Worm (Caenorhabditis elegans): ENCODE data around the gene clp-2.

The clp-2 gene

DNA sequence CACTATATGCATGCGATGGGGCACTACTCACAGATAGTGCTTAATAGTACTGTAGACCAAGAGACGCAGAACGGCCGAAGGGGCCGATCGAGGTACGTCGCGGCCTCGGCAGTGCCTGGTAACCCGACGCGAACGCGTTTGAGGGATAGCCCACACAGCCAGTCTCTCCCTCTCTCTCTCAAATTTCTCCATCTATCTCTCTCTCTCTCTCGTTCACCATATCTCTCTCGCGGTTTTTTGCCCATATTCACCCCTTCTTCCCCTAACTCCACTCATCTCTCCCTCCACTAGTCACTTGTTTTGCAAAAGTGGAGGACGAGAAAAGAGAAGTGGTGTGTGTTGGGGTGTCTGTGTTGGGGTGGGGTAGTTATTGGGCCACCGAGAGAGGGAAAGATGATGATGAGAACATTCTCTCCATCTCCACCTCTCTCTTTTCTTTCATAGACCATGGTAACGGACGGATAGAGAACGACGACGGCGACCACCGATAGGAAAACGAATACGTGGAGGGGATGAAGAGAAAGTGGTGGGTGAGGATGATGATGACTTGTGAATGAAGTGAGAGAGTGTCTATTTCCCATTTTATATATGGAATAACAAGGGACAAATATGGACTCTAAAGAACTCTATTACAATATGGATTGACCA is 36.9 kb downstream of the clp-2 start:
- TF ChIP-seq hnd-1 (tag; optimal IDR thresholded peaks at IDR 0.05), result no peak
- no peak for TF ChIP-seq tbx-11 (GFP tag; IDR thresholded peaks at IDR 0.05)
- TF ChIP-seq B0310.2 (tag; optimal IDR thresholded peaks at IDR 0.05), result no peak
- peak; percentile 83 for TF ChIP-seq F13C5.2 (tag; optimal IDR thresholded peaks at IDR 0.05)
- TF ChIP-seq aly-1 (tag; optimal IDR thresholded peaks at IDR 0.05), result peak; percentile 67
- peak; percentile 87 for TF ChIP-seq hmg-4 (GFP tag; optimal IDR thresholded peaks at IDR 0.05)
- no peak for TF ChIP-seq flt-1 (GFP tag; IDR thresholded peaks at IDR 0.05)
- no peak for TF ChIP-seq pes-1 (GFP tag; IDR thresholded peaks at IDR 0.05)
- TF ChIP-seq scrt-1 (GFP tag; IDR thresholded peaks at IDR 0.05), result no peak
- TF ChIP-seq ceh-36 (tag; optimal IDR thresholded peaks at IDR 0.05), result peak; percentile 7
- TF ChIP-seq tbx-37 (GFP tag; conservative IDR thresholded peaks at IDR 0.05), result no peak
- TF ChIP-seq ama-1 (optimal IDR thresholded peaks at IDR 0.05), result no peak
- 0 out of 2 replicates have a peak, but pooled peaks have one; percentile 23 for TF ChIP-seq sea-1 (GFP tag; conservative IDR thresholded peaks at IDR 0.05)

ce11 chrIII:4665272-4665671 is 38.6 kb downstream of the clp-2 start, which contains the start of gene T23F11.4:
TSS of gene T23F11.4 (minus strand) at chrIII:4665372.
- TF ChIP-seq F13C5.2 (tag; optimal IDR thresholded peaks at IDR 0.05) (no peak), ama-1 (optimal IDR thresholded peaks at IDR 0.05) (no peak), tbx-37 (GFP tag; conservative IDR thresholded peaks at IDR 0.05) (no peak), ceh-13 (GFP tag; optimal IDR thresholded peaks at IDR 0.05) (no peak), tra-4 (tag; optimal IDR thresholded peaks at IDR 0.05) (no peak), hmbx-1 (tag; optimal IDR thresholded peaks at IDR 0.05) (no peak), sea-1 (GFP tag; conservative IDR thresholded peaks at IDR 0.05) (no peak), flt-1 (GFP tag; IDR thresholded peaks at IDR 0.05) (no peak), B0310.2 (tag; optimal IDR thresholded peaks at IDR 0.05) (no peak)

DNA sequence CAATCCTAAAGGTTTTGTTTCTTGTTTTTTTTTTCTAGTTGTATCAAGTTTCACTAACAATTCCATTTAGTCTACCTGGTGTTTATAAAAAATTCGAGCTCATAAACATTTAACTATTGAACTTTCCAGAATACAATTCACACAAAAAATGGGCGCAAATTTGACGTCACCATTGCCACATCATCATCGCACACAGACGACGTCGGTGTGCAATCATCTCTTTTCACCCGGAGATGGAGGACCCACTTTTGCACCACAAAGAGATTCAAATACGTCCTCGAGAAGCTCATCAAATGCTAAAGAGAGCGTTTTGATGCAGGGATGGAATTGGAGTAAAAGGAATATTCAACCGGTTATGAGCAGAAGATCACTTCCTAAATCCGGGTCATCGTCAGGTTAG is 44.4 kb downstream of the clp-2 start:
- no peak for TF ChIP-seq tra-4 (tag; optimal IDR thresholded peaks at IDR 0.05)
- TF ChIP-seq F13C5.2 (tag; optimal IDR thresholded peaks at IDR 0.05), result no peak
- no peak for TF ChIP-seq hmg-4 (GFP tag; optimal IDR thresholded peaks at IDR 0.05)
- TF ChIP-seq scrt-1 (GFP tag; IDR thresholded peaks at IDR 0.05), result no peak
- TF ChIP-seq tbx-37 (GFP tag; conservative IDR thresholded peaks at IDR 0.05), result no peak
- no peak for TF ChIP-seq tbx-11 (GFP tag; IDR thresholded peaks at IDR 0.05)
- no peak for TF ChIP-seq hnd-1 (tag; optimal IDR thresholded peaks at IDR 0.05)
- TF ChIP-seq pes-1 (GFP tag; IDR thresholded peaks at IDR 0.05), result no peak
- no peak for TF ChIP-seq ama-1 (optimal IDR thresholded peaks at IDR 0.05)
- TF ChIP-seq ceh-13 (GFP tag; optimal IDR thresholded peaks at IDR 0.05), result no peak

ce11 chrIII:4658384-4658844 is 45.4 kb downstream of the clp-2 start, which contains the start of gene cdka-1:
TSS of gene cdka-1 (plus strand) at chrIII:4658794.
- TF ChIP-seq F13C5.2 (tag; optimal IDR thresholded peaks at IDR 0.05) (no peak), tra-4 (tag; optimal IDR thresholded peaks at IDR 0.05) (no peak)

DNA sequence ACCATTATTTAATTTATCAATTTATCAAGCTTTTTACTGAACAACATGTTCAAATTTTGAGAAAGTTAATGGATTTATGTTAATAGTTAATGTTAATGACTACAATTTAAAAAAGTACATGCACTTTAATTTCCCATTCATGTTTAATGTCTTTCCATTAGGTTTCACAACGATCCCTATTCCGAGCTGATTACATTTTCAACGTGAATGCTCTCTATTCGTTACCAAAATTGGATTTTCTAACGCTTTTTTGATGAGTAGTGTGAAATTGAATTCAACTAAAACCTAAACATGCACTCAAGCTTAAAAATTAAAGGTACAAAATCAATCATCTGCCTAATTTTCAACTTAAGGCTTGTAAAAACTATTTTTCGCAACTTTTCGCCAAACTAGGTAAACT is 46.4 kb downstream of the clp-2 start:
- TF ChIP-seq tra-4 (tag; optimal IDR thresholded peaks at IDR 0.05), result no peak
- no peak for TF ChIP-seq ceh-36 (tag; optimal IDR thresholded peaks at IDR 0.05)
- no peak for TF ChIP-seq ama-1 (optimal IDR thresholded peaks at IDR 0.05)
- TF ChIP-seq pes-1 (GFP tag; IDR thresholded peaks at IDR 0.05), result no peak
- no peak for TF ChIP-seq sea-1 (GFP tag; conservative IDR thresholded peaks at IDR 0.05)
- TF ChIP-seq tbx-37 (GFP tag; conservative IDR thresholded peaks at IDR 0.05), result no peak
- TF ChIP-seq hnd-1 (tag; optimal IDR thresholded peaks at IDR 0.05), result no peak
- no peak for TF ChIP-seq hmg-4 (GFP tag; optimal IDR thresholded peaks at IDR 0.05)
- no peak for TF ChIP-seq aly-1 (tag; optimal IDR thresholded peaks at IDR 0.05)
- TF ChIP-seq hmbx-1 (tag; optimal IDR thresholded peaks at IDR 0.05), result no peak
- no peak for TF ChIP-seq scrt-1 (GFP tag; IDR thresholded peaks at IDR 0.05)
- TF ChIP-seq ceh-13 (GFP tag; optimal IDR thresholded peaks at IDR 0.05), result no peak
- no peak for TF ChIP-seq flt-1 (GFP tag; IDR thresholded peaks at IDR 0.05)
- TF ChIP-seq B0310.2 (tag; optimal IDR thresholded peaks at IDR 0.05), result no peak
- TF ChIP-seq ets-7 (tag; optimal IDR thresholded peaks at IDR 0.05), result no peak
- no peak for TF ChIP-seq tbx-11 (GFP tag; IDR thresholded peaks at IDR 0.05)
- TF ChIP-seq F13C5.2 (tag; optimal IDR thresholded peaks at IDR 0.05), result no peak

ce11 chrIII:4656415-4656814 is 47.4 kb downstream of the clp-2 start:
- no peak for TF ChIP-seq tra-4 (tag; optimal IDR thresholded peaks at IDR 0.05)
- TF ChIP-seq B0310.2 (tag; optimal IDR thresholded peaks at IDR 0.05), result no peak
- no peak for TF ChIP-seq ceh-13 (GFP tag; optimal IDR thresholded peaks at IDR 0.05)
- no peak for TF ChIP-seq pes-1 (GFP tag; IDR thresholded peaks at IDR 0.05)
- TF ChIP-seq tbx-11 (GFP tag; IDR thresholded peaks at IDR 0.05), result no peak
- no peak for TF ChIP-seq aly-1 (tag; optimal IDR thresholded peaks at IDR 0.05)
- TF ChIP-seq scrt-1 (GFP tag; IDR thresholded peaks at IDR 0.05), result no peak
- TF ChIP-seq ama-1 (optimal IDR thresholded peaks at IDR 0.05), result no peak
- no peak for TF ChIP-seq flt-1 (GFP tag; IDR thresholded peaks at IDR 0.05)
- no peak for TF ChIP-seq sea-1 (GFP tag; conservative IDR thresholded peaks at IDR 0.05)
- no peak for TF ChIP-seq ets-7 (tag; optimal IDR thresholded peaks at IDR 0.05)

DNA sequence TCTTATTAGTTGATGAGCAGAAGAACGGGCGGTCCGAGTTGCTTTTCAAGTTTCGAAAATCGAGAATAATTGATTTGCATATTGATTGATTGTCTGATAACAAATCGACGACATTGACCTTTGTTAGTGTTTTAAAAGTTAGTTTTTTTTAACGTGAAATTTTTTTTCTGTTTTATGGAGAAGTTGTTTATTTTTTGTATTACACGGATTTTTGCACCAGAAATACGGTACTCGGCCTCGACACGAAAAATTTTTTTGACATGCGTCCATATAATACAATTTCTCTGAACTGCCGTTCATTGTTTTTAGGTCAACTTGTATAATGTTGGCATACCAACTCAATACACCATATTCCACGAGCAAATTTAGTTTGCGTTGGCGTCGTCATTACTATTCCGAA is 48.4 kb downstream of the clp-2 start, which contains the start of gene T23F11.2:
T23F11.2 (minus strand) TSS at position 101 of the 400 bp plus-strand sequence.
- no peak for TF ChIP-seq hmbx-1 (tag; optimal IDR thresholded peaks at IDR 0.05)
- TF ChIP-seq ceh-13 (GFP tag; optimal IDR thresholded peaks at IDR 0.05), result no peak
- TF ChIP-seq pes-1 (GFP tag; IDR thresholded peaks at IDR 0.05), result no peak
- no peak for TF ChIP-seq hmg-4 (GFP tag; optimal IDR thresholded peaks at IDR 0.05)
- no peak for TF ChIP-seq scrt-1 (GFP tag; IDR thresholded peaks at IDR 0.05)
- TF ChIP-seq ets-7 (tag; optimal IDR thresholded peaks at IDR 0.05), result no peak
- TF ChIP-seq hnd-1 (tag; optimal IDR thresholded peaks at IDR 0.05), result no peak
- TF ChIP-seq ceh-36 (tag; optimal IDR thresholded peaks at IDR 0.05), result no peak
- TF ChIP-seq tbx-37 (GFP tag; conservative IDR thresholded peaks at IDR 0.05), result no peak

ce11 chrIII:4653912-4654311 is 49.9 kb downstream of the clp-2 start:
- TF ChIP-seq ceh-36 (tag; optimal IDR thresholded peaks at IDR 0.05) (no peak), sea-1 (GFP tag; conservative IDR thresholded peaks at IDR 0.05) (no peak), tbx-37 (GFP tag; conservative IDR thresholded peaks at IDR 0.05) (no peak), scrt-1 (GFP tag; IDR thresholded peaks at IDR 0.05) (no peak), ets-7 (tag; optimal IDR thresholded peaks at IDR 0.05) (no peak), ama-1 (optimal IDR thresholded peaks at IDR 0.05) (no peak), flt-1 (GFP tag; IDR thresholded peaks at IDR 0.05) (no peak), aly-1 (tag; optimal IDR thresholded peaks at IDR 0.05) (no peak)
